Worm (Caenorhabditis elegans): Measurements from ENCODE around the gene lec-2.

- TF ChIP-seq lin-35 (GFP tag; optimal IDR thresholded peaks at IDR 0.05) (no peak), cebp-1 (GFP tag; IDR thresholded peaks at IDR 0.05) (no peak), cebp-1 (tag; optimal IDR thresholded peaks at IDR 0.05) (no peak), F49E8.2 (tag; optimal IDR thresholded peaks at IDR 0.05; ENCODE audit: insufficient read depth) (no peak)
Measured at ce11 chrII:10021749-10022148, 5.8 kb upstream of the lec-2 start.

All from whole organism, young adult.